Fruit fly (Drosophila melanogaster): Measurements from ENCODE around the gene SdhAL.

Gene SdhAL

dm6 chr3L:11924657-11925056 lies at the start of gene SdhAL:
Gene SdhAL, minus strand, starts transcription at chr3L:11924757.
- no peak for TF ChIP-seq usp (GFP tag; optimal IDR thresholded peaks at IDR 0.05)
- TF ChIP-seq pan (optimal IDR thresholded peaks at IDR 0.05): no peak
- TF ChIP-seq psq (optimal IDR thresholded peaks at IDR 0.05): no peak
- no peak for TF ChIP-seq CG8478 (optimal IDR thresholded peaks at IDR 0.05)

DNA sequence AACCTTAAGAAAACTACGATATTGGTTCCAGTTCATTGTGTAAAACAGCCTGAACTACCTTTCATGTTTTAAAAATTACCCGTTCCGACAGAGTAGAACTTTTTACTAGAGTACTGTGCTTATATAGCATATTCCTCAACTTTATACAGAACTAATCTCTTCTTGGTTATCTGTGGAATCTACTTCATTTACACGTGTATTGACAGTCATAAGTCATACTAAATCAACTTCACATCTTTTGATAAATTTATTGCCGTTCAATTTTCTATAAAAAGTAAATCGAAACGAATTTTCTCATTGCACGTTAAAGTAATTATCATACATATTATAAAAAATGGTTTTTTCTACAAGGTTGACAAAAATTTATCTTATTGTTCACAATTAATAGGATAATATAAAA lies 49.1 kb upstream of the SdhAL start, which contains the start of gene CG42397:
TSS of gene CG42397 (minus strand) at position 101 of the 400 bp plus-strand sequence.
- TF ChIP-seq Dll (optimal IDR thresholded peaks at IDR 0.05): no peak
- TF ChIP-seq EcR (GFP tag; optimal IDR thresholded peaks at IDR 0.05): no peak
- TF ChIP-seq pan (optimal IDR thresholded peaks at IDR 0.05): no peak
- no peak for TF ChIP-seq usp (GFP tag; optimal IDR thresholded peaks at IDR 0.05)

DNA sequence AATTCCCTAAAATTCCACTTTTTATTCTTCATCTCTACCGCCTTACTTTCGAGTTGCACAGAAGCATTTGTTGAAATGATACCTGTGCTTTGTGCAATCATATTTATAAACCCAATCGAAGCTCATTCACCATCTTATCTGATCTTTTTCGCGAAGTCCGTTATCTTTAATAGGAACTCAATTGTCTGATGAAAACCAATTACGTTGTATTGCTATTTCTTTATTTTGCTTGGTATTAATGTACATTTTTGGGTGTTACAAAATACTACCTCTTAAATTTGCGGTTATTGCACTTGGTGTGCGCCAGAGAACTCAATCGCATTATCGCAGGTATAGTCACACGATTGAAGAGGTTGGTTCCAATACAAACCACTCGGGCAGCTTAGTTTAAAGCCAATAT lies 48.3 kb upstream of the SdhAL start, which contains the start of gene Muc68E:
TSS of gene Muc68E (minus strand) at position 101 of the 400 bp plus-strand sequence.
- TF ChIP-seq EcR (GFP tag; optimal IDR thresholded peaks at IDR 0.05) (no peak), CG8478 (optimal IDR thresholded peaks at IDR 0.05) (no peak), Dll (optimal IDR thresholded peaks at IDR 0.05) (no peak), psq (optimal IDR thresholded peaks at IDR 0.05) (no peak), usp (GFP tag; optimal IDR thresholded peaks at IDR 0.05) (no peak), pan (optimal IDR thresholded peaks at IDR 0.05) (no peak)

dm6 chr3L:11966104-11966503 lies 41.5 kb upstream of the SdhAL start, which contains the start of gene prc:
Gene prc, minus strand, starts transcription at chr3L:11966131.
- TF ChIP-seq pan (optimal IDR thresholded peaks at IDR 0.05) (no peak), Dll (optimal IDR thresholded peaks at IDR 0.05) (no peak), psq (optimal IDR thresholded peaks at IDR 0.05) (no peak), EcR (GFP tag; optimal IDR thresholded peaks at IDR 0.05) (no peak), CG8478 (optimal IDR thresholded peaks at IDR 0.05) (no peak), usp (GFP tag; optimal IDR thresholded peaks at IDR 0.05) (no peak)

dm6 chr3L:11957669-11958333 lies 33.2 kb upstream of the SdhAL start, which contains the start of the genes CG11570 and CG43294:
Gene CG11570, minus strand, starts transcription at chr3L:11957769.
Gene CG43294, plus strand, starts transcription at chr3L:11958283.
- TF ChIP-seq pan (optimal IDR thresholded peaks at IDR 0.05): no peak
- TF ChIP-seq psq (optimal IDR thresholded peaks at IDR 0.05): no peak
- TF ChIP-seq EcR (GFP tag; optimal IDR thresholded peaks at IDR 0.05): no peak
- TF ChIP-seq CG8478 (optimal IDR thresholded peaks at IDR 0.05): no peak
- TF ChIP-seq usp (GFP tag; optimal IDR thresholded peaks at IDR 0.05): no peak
- TF ChIP-seq Dll (optimal IDR thresholded peaks at IDR 0.05): no peak

DNA sequence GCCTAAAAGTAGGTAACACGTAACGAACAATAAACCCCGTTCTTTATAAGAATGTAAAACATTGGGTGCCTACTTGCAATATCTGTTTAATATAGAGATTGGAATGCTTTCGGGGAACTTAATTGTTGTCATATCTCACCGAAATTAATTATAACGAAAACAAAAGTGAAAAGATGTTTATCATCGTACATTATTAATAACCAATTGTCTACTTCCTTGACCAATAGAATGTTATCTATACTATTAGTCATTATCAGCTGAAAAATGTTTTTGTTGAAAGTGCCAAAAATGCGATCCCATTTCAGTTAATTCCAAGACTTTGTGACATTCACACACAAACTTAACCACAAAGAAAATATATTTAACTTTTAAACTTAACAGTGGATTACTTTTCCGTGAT lies 29.2 kb upstream of the SdhAL start, which contains the start of gene CG7248:
TSS of gene CG7248 (plus strand) at position 301 of the 400 bp plus-strand sequence.
- no peak for TF ChIP-seq CG8478 (optimal IDR thresholded peaks at IDR 0.05)
- TF ChIP-seq Dll (optimal IDR thresholded peaks at IDR 0.05): no peak
- no peak for TF ChIP-seq pan (optimal IDR thresholded peaks at IDR 0.05)
- no peak for TF ChIP-seq usp (GFP tag; optimal IDR thresholded peaks at IDR 0.05)

DNA sequence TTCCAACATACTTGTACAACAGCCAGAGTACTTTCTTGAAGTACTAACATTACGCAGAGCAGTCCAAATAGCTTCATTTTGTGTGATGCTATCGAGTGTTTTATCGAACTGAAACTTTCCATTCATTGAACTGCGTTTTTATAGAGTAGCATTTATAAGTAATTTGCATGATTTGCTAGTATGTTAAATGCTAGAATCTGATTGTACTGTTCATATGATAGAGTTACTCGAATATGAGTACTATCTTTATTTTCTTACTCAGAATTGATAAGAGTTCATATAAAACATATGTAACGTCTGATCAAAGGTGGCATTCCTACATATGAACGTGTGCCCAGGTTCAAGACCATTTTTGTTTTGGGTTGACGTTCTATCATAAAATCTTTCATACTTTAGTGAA lies 28.7 kb upstream of the SdhAL start, which contains the start of gene obst-G:
TSS of gene obst-G (minus strand) at position 101 of the 400 bp plus-strand sequence.
- TF ChIP-seq psq (optimal IDR thresholded peaks at IDR 0.05): no peak
- TF ChIP-seq usp (GFP tag; optimal IDR thresholded peaks at IDR 0.05): no peak
- no peak for TF ChIP-seq CG8478 (optimal IDR thresholded peaks at IDR 0.05)
- no peak for TF ChIP-seq Dll (optimal IDR thresholded peaks at IDR 0.05)
- no peak for TF ChIP-seq EcR (GFP tag; optimal IDR thresholded peaks at IDR 0.05)
- no peak for TF ChIP-seq pan (optimal IDR thresholded peaks at IDR 0.05)

DNA sequence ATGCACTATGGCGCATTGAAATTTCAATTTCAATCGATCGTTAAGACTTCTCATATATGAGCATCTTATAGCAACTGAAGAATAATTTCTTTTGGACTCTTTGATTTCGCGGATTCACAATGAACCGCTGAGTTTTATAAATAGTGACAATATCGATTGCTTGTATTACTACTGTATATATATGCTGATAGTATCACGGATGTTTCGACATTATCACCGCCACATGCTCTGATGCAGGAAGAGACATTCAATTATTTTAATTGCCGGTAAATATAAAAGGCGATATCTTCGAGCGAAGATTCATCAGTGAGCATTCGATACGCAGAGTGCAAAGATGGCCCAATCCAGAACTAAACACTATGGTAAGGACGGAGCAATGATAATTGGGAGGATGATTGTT lies 25.0 kb upstream of the SdhAL start, which contains the start of gene CG17826:
TSS of gene CG17826 (plus strand) at position 301 of the 400 bp plus-strand sequence.
- no peak for TF ChIP-seq CG8478 (optimal IDR thresholded peaks at IDR 0.05)
- no peak for TF ChIP-seq psq (optimal IDR thresholded peaks at IDR 0.05)
- no peak for TF ChIP-seq EcR (GFP tag; optimal IDR thresholded peaks at IDR 0.05)
- TF ChIP-seq pan (optimal IDR thresholded peaks at IDR 0.05): no peak
- no peak for TF ChIP-seq Dll (optimal IDR thresholded peaks at IDR 0.05)
- TF ChIP-seq usp (GFP tag; optimal IDR thresholded peaks at IDR 0.05): no peak

- TF ChIP-seq usp (GFP tag; optimal IDR thresholded peaks at IDR 0.05) (no peak), CG8478 (optimal IDR thresholded peaks at IDR 0.05) (no peak), Dll (optimal IDR thresholded peaks at IDR 0.05) (no peak), psq (optimal IDR thresholded peaks at IDR 0.05) (no peak)
These were observed 22.8 kb upstream of the SdhAL start, which contains the start of gene CG7252 for dm6 chr3L:11947357-11947756. Gene CG7252, plus strand, starts transcription at chr3L:11947675.

- no peak for TF ChIP-seq pan (optimal IDR thresholded peaks at IDR 0.05)
- TF ChIP-seq psq (optimal IDR thresholded peaks at IDR 0.05): no peak
- no peak for TF ChIP-seq CG8478 (optimal IDR thresholded peaks at IDR 0.05)
- no peak for TF ChIP-seq Dll (optimal IDR thresholded peaks at IDR 0.05)
- no peak for TF ChIP-seq usp (GFP tag; optimal IDR thresholded peaks at IDR 0.05)
- no peak for TF ChIP-seq EcR (GFP tag; optimal IDR thresholded peaks at IDR 0.05)
These were observed 20.2 kb upstream of the SdhAL start, which contains the start of gene CG5883 for dm6 chr3L:11944752-11945151. Gene CG5883, minus strand, starts transcription at chr3L:11944852.

- no peak for TF ChIP-seq psq (optimal IDR thresholded peaks at IDR 0.05)
- TF ChIP-seq pan (optimal IDR thresholded peaks at IDR 0.05): no peak
- no peak for TF ChIP-seq EcR (GFP tag; optimal IDR thresholded peaks at IDR 0.05)
- TF ChIP-seq Dll (optimal IDR thresholded peaks at IDR 0.05): no peak
These were observed 17.1 kb upstream of the SdhAL start, which contains the start of gene Rpt4R for dm6 chr3L:11941612-11942011. Gene Rpt4R, plus strand, starts transcription at chr3L:11941912.

- no peak for TF ChIP-seq pan (optimal IDR thresholded peaks at IDR 0.05)
- TF ChIP-seq Dll (optimal IDR thresholded peaks at IDR 0.05): no peak
- no peak for TF ChIP-seq usp (GFP tag; optimal IDR thresholded peaks at IDR 0.05)
- TF ChIP-seq psq (optimal IDR thresholded peaks at IDR 0.05): no peak
- no peak for TF ChIP-seq EcR (GFP tag; optimal IDR thresholded peaks at IDR 0.05)
- no peak for TF ChIP-seq CG8478 (optimal IDR thresholded peaks at IDR 0.05)
These were observed 14.2 kb upstream of the SdhAL start, which contains the start of gene CG44837 for dm6 chr3L:11938716-11939115. Gene CG44837, minus strand, starts transcription at chr3L:11938872.
